Fruit fly (Drosophila melanogaster): Measurements from ENCODE around the gene CG13994.

The CG13994 gene

DNA sequence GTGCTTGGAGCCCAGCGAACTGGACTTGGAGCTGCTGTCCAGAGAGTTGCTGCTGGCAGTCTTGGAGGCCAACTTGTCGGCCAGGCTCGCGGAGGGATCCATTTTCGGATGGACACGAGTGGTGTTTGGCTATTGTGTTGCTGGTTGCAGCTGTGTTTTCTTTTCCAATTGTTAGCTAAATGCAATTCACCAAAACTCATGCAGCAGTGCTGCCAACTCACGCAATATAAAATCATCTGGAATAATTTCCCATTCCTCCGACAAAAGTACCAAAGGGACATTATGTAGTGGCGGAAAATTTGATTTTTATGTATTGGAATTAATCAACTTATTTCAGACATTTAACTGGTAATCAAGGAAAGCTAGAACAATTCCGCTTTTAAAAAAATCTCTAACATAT is 26.1 kb upstream of the CG13994 start, which contains the start of gene mtm (continued):
- TF ChIP-seq knrl (GFP tag; IDR thresholded peaks at IDR 0.05; ENCODE audit: partially characterized antibody) = no peak
- TF ChIP-seq CG18619 (GFP tag; optimal IDR thresholded peaks at IDR 0.05) = no peak
- TF ChIP-seq Neu2 (GFP tag; optimal IDR thresholded peaks at IDR 0.05; ENCODE audit: borderline replicate concordance) = no peak
- TF ChIP-seq E2f2 (GFP tag; IDR thresholded peaks at IDR 0.05) = peak; percentile 90
- TF ChIP-seq sc (optimal IDR thresholded peaks at IDR 0.05) = no peak
- no peak for TF ChIP-seq sc (GFP tag; optimal IDR thresholded peaks at IDR 0.05)
- peak; percentile 3 for TF ChIP-seq BEAF-32 (GFP tag; optimal IDR thresholded peaks at IDR 0.05)
- TF ChIP-seq Med (GFP tag) = no peak
- no peak for TF ChIP-seq Nf-YC (tag; optimal IDR thresholded peaks at IDR 0.05)
- no peak for TF ChIP-seq Myb (GFP tag; optimal IDR thresholded peaks at IDR 0.05)
- no peak for TF ChIP-seq hkb (optimal IDR thresholded peaks at IDR 0.05)
- TF ChIP-seq hkb (GFP tag; IDR thresholded peaks at IDR 0.05) = no peak
- no peak for TF ChIP-seq CG14014 (GFP tag; IDR thresholded peaks at IDR 0.05)

- TF ChIP-seq prd (optimal IDR thresholded peaks at IDR 0.05) = no peak
- peak; percentile 54; the same call in 1 of the 3 replicates for TF ChIP-seq prd (GFP tag; IDR thresholded peaks at IDR 0.05)
- no peak for TF ChIP-seq CG9797 (GFP tag; optimal IDR thresholded peaks at IDR 0.05)
- TF ChIP-seq CG31388 (GFP tag; optimal IDR thresholded peaks at IDR 0.05) = no peak
- TF ChIP-seq nmo (GFP tag; optimal IDR thresholded peaks at IDR 0.05) = peak; percentile 69
- peak; percentile 4 for TF ChIP-seq crc (GFP tag; optimal IDR thresholded peaks at IDR 0.05)
- no peak for TF ChIP-seq CG11504 (tag; optimal IDR thresholded peaks at IDR 0.05)
- TF ChIP-seq HLH54F (GFP tag; optimal IDR thresholded peaks at IDR 0.05) = peak; percentile 47
- TF ChIP-seq CG12071 (GFP tag; optimal IDR thresholded peaks at IDR 0.05) = no peak
- no peak for TF ChIP-seq org-1 (GFP tag; optimal IDR thresholded peaks at IDR 0.05)
- peak; percentile 59 for TF ChIP-seq CG34376 (GFP tag; optimal IDR thresholded peaks at IDR 0.05)
- TF ChIP-seq pb (GFP tag; optimal IDR thresholded peaks at IDR 0.05) = no peak
- peak; percentile 29 for TF ChIP-seq CG6683 (GFP tag; optimal IDR thresholded peaks at IDR 0.05)
- TF ChIP-seq CG1647 (GFP tag; optimal IDR thresholded peaks at IDR 0.05) = no peak
- TF ChIP-seq Dad (GFP tag; optimal IDR thresholded peaks at IDR 0.05) = no peak
- no peak for TF ChIP-seq CG5953 (GFP tag; IDR thresholded peaks at IDR 0.05)
- TF ChIP-seq CG3281 (GFP tag; optimal IDR thresholded peaks at IDR 0.05) = no peak
- TF ChIP-seq CG17829 (tag; optimal IDR thresholded peaks at IDR 0.05) = peak; percentile 20
- TF ChIP-seq corto (GFP tag; optimal IDR thresholded peaks at IDR 0.05) = no peak
- TF ChIP-seq Dp (GFP tag; optimal IDR thresholded peaks at IDR 0.05) = no peak
- TF ChIP-seq CG8388 (GFP tag; optimal IDR thresholded peaks at IDR 0.05) = peak; percentile 52
- TF ChIP-seq CG11398 (GFP tag; optimal IDR thresholded peaks at IDR 0.05) = no peak
- no peak for TF ChIP-seq ranshi (GFP tag; IDR thresholded peaks at IDR 0.05)
- TF ChIP-seq CG2116 (GFP tag; optimal IDR thresholded peaks at IDR 0.05) = peak; percentile 57
- TF ChIP-seq Blimp-1 (GFP tag; optimal IDR thresholded peaks at IDR 0.05) = no peak
- no peak for TF ChIP-seq jigr1 (GFP tag; IDR thresholded peaks at IDR 0.05)
- TF ChIP-seq ato (GFP tag; IDR thresholded peaks at IDR 0.05; ENCODE audit: partially characterized antibody) = no peak
- no peak for TF ChIP-seq D19B (GFP tag; optimal IDR thresholded peaks at IDR 0.05)
- no peak for TF ChIP-seq CG32772 (GFP tag; IDR thresholded peaks at IDR 0.05)
- TF ChIP-seq hkb (optimal IDR thresholded peaks at IDR 0.05) = no peak
- TF ChIP-seq hkb (GFP tag; IDR thresholded peaks at IDR 0.05) = peak; percentile 45; the same call in 1 of the 2 replicates
- no peak for TF ChIP-seq psq (GFP tag; optimal IDR thresholded peaks at IDR 0.05)
- no peak for TF ChIP-seq pros (GFP tag; optimal IDR thresholded peaks at IDR 0.05)
- peak; percentile 71 for TF ChIP-seq CG12155 (GFP tag; optimal IDR thresholded peaks at IDR 0.05)
- no peak for TF ChIP-seq CG2199 (GFP tag; IDR thresholded peaks at IDR 0.05)
- no peak for TF ChIP-seq en (GFP tag; optimal IDR thresholded peaks at IDR 0.05)
- 0 out of 2 replicates have a peak, but pooled peaks have one; percentile 21 for TF ChIP-seq Drgx (GFP tag; IDR thresholded peaks at IDR 0.05)
- TF ChIP-seq CG12942 (GFP tag; optimal IDR thresholded peaks at IDR 0.05) = peak; percentile 57
- peak; percentile 63 for TF ChIP-seq NfI (GFP tag; optimal IDR thresholded peaks at IDR 0.05)
- TF ChIP-seq klu (GFP tag; IDR thresholded peaks at IDR 0.05) = no peak
Observed at dm6 chr2L:6037830-6038229, 25.0 kb upstream of the CG13994 start, which contains the start of the genes CG9117 and CG31643. CG9117 (minus strand) TSS chr2L:6037902. CG31643 (plus strand) TSS chr2L:6038117.

Data from whole organism, embryonic.